Worm (Caenorhabditis elegans) whole organism, early embryonic: ENCODE measurements around the gene F32H5.1.

ENCODE experiments used
- F13C5.2 ChIP-seq: sonication (generic microtip); optimal IDR thresholded peaks from 2 replicates; lab custom pipeline; 2017; ENCODE audit warnings: mild to moderate bottlenecking, missing genetic modification characterization, inconsistent platforms, missing compliant biosample characterization
- ama-1 ChIP-seq: fragments of 150-350 bp; optimal IDR thresholded peaks from 2 replicates; lab custom pipeline; 2014
- hmg-4 ChIP-seq: fragments of 200-800 bp; sonication (Bioruptor generic); optimal IDR thresholded peaks from 2 replicates; lab custom pipeline; 2018; ENCODE audit warnings: mild to moderate bottlenecking, missing genetic modification characterization, missing compliant biosample characterization

DNA sequence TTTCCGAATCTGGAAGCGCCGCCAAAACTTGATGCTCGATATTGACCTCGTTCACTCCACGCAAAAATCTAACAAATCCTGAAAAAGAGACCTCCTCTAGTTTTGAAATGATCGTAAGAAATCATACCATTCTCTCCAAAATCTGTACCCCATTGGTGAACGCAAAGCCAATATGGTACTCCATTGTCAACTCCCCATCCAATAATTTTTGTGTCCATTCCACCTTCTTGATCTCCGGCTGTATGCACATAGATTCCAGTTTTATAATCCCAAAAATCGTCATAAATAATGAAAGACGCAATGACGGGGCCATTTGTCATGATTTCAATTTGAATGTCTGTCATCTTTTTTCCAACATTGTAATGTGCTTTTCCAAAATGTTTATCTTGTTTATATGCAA is 1.6 kb downstream of the F32H5.1 start:
- TF ChIP-seq hmg-4 (GFP tag; lab: Kevin White, UChicago) (no peak), ama-1 (lab: Kevin White, UChicago) (no peak), F13C5.2 (tag; lab: Kevin White, UChicago) (no peak)
